Fruit fly (Drosophila melanogaster): ENCODE results near the gene Afti.

The Afti gene

DNA sequence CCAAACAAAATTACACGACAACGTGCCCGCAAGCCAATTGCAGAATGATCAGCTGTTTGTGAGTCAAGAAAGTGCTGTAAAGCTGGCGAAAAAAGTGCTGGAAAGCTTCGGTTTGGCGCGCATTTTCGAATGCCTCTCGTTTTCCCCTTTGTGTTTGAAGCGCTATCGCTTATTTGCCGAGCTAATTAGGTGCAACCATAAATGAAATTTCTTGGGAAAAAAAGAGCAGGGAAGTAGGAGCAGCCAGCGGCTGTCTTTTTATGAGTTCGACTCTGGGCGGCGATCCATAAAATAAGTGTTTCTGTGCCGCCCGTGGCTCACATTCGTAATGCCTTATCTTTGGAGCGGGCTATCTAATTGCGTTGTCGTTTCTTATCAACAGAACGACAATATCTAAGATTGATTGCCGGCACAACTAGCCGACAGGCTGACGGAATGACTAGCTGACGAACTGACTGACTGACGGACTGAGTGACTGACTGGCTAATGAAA lies 35.3 kb upstream of the Afti start, which contains the start of gene Dnaaf5 (continued):
- peak; percentile 44 for TF ChIP-seq odd (GFP tag; optimal IDR thresholded peaks at IDR 0.05)
- TF ChIP-seq dpn (GFP tag; optimal IDR thresholded peaks at IDR 0.05): peak in 1 of 2 experiments; percentile 25
- TF ChIP-seq cad (GFP tag; optimal IDR thresholded peaks at IDR 0.05): peak; percentile 29
- no peak for TF ChIP-seq CG13775 (GFP tag; optimal IDR thresholded peaks at IDR 0.05)
- no peak for TF ChIP-seq CG42726 (GFP tag; IDR thresholded peaks at IDR 0.05; ENCODE audit: partially characterized antibody)
- TF ChIP-seq CG15269 (tag; optimal IDR thresholded peaks at IDR 0.05): peak; percentile 1
- TF ChIP-seq dimm (GFP tag; IDR thresholded peaks at IDR 0.05): no peak
- TF ChIP-seq tup (GFP tag; optimal IDR thresholded peaks at IDR 0.05): no peak
- TF ChIP-seq NFAT (GFP tag; IDR thresholded peaks at IDR 0.05): no peak
- peak; percentile 15 for TF ChIP-seq CG15601 (tag; optimal IDR thresholded peaks at IDR 0.05)
- peak; percentile 61 for TF ChIP-seq HmgZ (tag; optimal IDR thresholded peaks at IDR 0.05)
- peak; percentile 8 for TF ChIP-seq oc (tag; optimal IDR thresholded peaks at IDR 0.05)
- TF ChIP-seq CG15479 (GFP tag; optimal IDR thresholded peaks at IDR 0.05): peak; percentile 51
- TF ChIP-seq Atf3 (GFP tag; optimal IDR thresholded peaks at IDR 0.05): no peak
- TF ChIP-seq lab (GFP tag; optimal IDR thresholded peaks at IDR 0.05): peak; percentile 81
- no peak for TF ChIP-seq sim (GFP tag; IDR thresholded peaks at IDR 0.05)
- TF ChIP-seq fd64A (GFP tag; optimal IDR thresholded peaks at IDR 0.05): no peak
- TF ChIP-seq NfI (GFP tag; optimal IDR thresholded peaks at IDR 0.05): peak; percentile 37
- TF ChIP-seq Stat92E (GFP tag; optimal IDR thresholded peaks at IDR 0.05): peak in 1 of 3 experiments; percentile 45
- no peak for TF ChIP-seq Xbp1 (GFP tag; optimal IDR thresholded peaks at IDR 0.05)
- no peak for TF ChIP-seq Tbp (GFP tag; optimal IDR thresholded peaks at IDR 0.05)
- TF ChIP-seq CG12769 (tag; optimal IDR thresholded peaks at IDR 0.05): peak; percentile 83
- TF ChIP-seq stc (GFP tag; IDR thresholded peaks at IDR 0.05): 0 out of 2 replicates have a peak, but pooled peaks have one; percentile 29
- peak; percentile 77 for TF ChIP-seq lbe (GFP tag; optimal IDR thresholded peaks at IDR 0.05)
- no peak for TF ChIP-seq Oli (tag; optimal IDR thresholded peaks at IDR 0.05)
- TF ChIP-seq nom (GFP tag; optimal IDR thresholded peaks at IDR 0.05): peak; percentile 16
- TF ChIP-seq CG11723 (GFP tag; optimal IDR thresholded peaks at IDR 0.05): peak; percentile 16
- TF ChIP-seq CG1832 (GFP tag; optimal IDR thresholded peaks at IDR 0.05): no peak
- TF ChIP-seq CG11398 (GFP tag; optimal IDR thresholded peaks at IDR 0.05): peak; percentile 20
- no peak for TF ChIP-seq Antp (GFP tag; optimal IDR thresholded peaks at IDR 0.05)
- TF ChIP-seq CG7839 (tag; optimal IDR thresholded peaks at IDR 0.05): no peak
- TF ChIP-seq YL-1 (GFP tag; optimal IDR thresholded peaks at IDR 0.05): no peak
- no peak for TF ChIP-seq CG18476 (GFP tag; optimal IDR thresholded peaks at IDR 0.05)
- 0 out of 3 replicates have a peak, but pooled peaks have one; percentile 11 for TF ChIP-seq CG17361 (GFP tag; IDR thresholded peaks at IDR 0.05)
- peak; percentile 24; the same call in 1 of the 2 replicates for TF ChIP-seq CG13287 (GFP tag; IDR thresholded peaks at IDR 0.05; ENCODE audit: partially characterized antibody)
- peak; percentile 64 for TF ChIP-seq CG34376 (GFP tag; optimal IDR thresholded peaks at IDR 0.05)
- peak; percentile 7 for TF ChIP-seq Ets97D (GFP tag; optimal IDR thresholded peaks at IDR 0.05)
- no peak for TF ChIP-seq gsb-n (tag; optimal IDR thresholded peaks at IDR 0.05)
- no peak for TF ChIP-seq klu (GFP tag; IDR thresholded peaks at IDR 0.05)
- 0 out of 2 replicates have a peak, but pooled peaks have one; percentile 10 for TF ChIP-seq CG11696 (GFP tag; IDR thresholded peaks at IDR 0.05)
- TF ChIP-seq disco-r (GFP tag; optimal IDR thresholded peaks at IDR 0.05): no peak
- no peak for TF ChIP-seq kay (GFP tag; optimal IDR thresholded peaks at IDR 0.05)
- peak; percentile 21 for TF ChIP-seq NC2β (GFP tag; optimal IDR thresholded peaks at IDR 0.05)
- TF ChIP-seq CHES-1-like (GFP tag; optimal IDR thresholded peaks at IDR 0.05): peak; percentile 17
- TF ChIP-seq CG5180 (GFP tag; optimal IDR thresholded peaks at IDR 0.05): peak; percentile 42
- peak; percentile 27 for TF ChIP-seq eyg (GFP tag; optimal IDR thresholded peaks at IDR 0.05)
- TF ChIP-seq sens (GFP tag): peak; percentile 67
- TF ChIP-seq CG30403 (GFP tag; optimal IDR thresholded peaks at IDR 0.05): no peak
- 0 out of 2 replicates have a peak, but pooled peaks have one; percentile 26 for TF ChIP-seq Bgb (GFP tag; IDR thresholded peaks at IDR 0.05; ENCODE audit: partially characterized antibody)
- no peak for TF ChIP-seq wdn (GFP tag; IDR thresholded peaks at IDR 0.05)

Measured in whole organism, embryonic.